Worm (Caenorhabditis elegans): ENCODE measurements around the gene pgp-8.

DNA sequence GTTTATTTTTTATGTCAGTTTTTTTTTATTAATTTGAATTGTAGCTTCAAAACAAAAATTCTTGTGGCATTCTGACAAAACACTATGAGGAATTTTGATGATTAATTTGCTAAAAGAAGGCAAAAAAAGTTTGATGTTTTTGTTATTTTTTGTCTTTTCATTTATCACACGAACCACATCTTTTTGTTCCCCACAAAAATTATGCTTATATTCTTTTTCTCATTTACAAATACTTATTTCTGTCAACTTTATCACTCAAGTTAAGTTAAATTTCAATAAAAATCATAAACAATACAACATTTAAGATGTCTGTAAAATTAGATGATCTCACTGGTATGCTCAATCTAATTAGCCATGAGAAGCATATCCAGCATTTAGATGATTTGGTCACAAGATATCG is 24.0 kb upstream of the pgp-8 start, which contains the start of gene F47B10.6:
- TF ChIP-seq ces-1 (GFP tag; optimal IDR thresholded peaks at IDR 0.05), result no peak
- TF ChIP-seq gei-8 (GFP tag; optimal IDR thresholded peaks at IDR 0.05), result no peak
- no peak for TF ChIP-seq nhr-25 (tag; optimal IDR thresholded peaks at IDR 0.05; ENCODE audit: borderline replicate concordance, insufficient read depth)
- TF ChIP-seq saeg-2 (GFP tag; IDR thresholded peaks at IDR 0.05), result no peak
- no peak for TF ChIP-seq unc-62 (GFP tag; optimal IDR thresholded peaks at IDR 0.05 in 1 of 2)
- TF ChIP-seq unc-62 (tag; optimal IDR thresholded peaks at IDR 0.05), result no peak
- no peak for TF ChIP-seq ceh-62 (tag; optimal IDR thresholded peaks at IDR 0.05)
- TF ChIP-seq ztf-7 (tag; optimal IDR thresholded peaks at IDR 0.05), result no peak
- no peak for TF ChIP-seq dve-1 (tag; optimal IDR thresholded peaks at IDR 0.05; ENCODE audit: insufficient read depth)
- no peak for TF ChIP-seq ZK337.2 (GFP tag; IDR thresholded peaks at IDR 0.05)
- no peak for TF ChIP-seq rbr-2 (tag; optimal IDR thresholded peaks at IDR 0.05)
- TF ChIP-seq zag-1 (tag; optimal IDR thresholded peaks at IDR 0.05), result no peak
- TF ChIP-seq ama-1 (optimal IDR thresholded peaks at IDR 0.05), result no peak
- no peak for TF ChIP-seq snpc-4 (tag; optimal IDR thresholded peaks at IDR 0.05)

Data from whole organism, L4 larva.